Worm (Caenorhabditis elegans): ENCODE results near the gene C49H3.4.

C49H3.4 gene

DNA sequence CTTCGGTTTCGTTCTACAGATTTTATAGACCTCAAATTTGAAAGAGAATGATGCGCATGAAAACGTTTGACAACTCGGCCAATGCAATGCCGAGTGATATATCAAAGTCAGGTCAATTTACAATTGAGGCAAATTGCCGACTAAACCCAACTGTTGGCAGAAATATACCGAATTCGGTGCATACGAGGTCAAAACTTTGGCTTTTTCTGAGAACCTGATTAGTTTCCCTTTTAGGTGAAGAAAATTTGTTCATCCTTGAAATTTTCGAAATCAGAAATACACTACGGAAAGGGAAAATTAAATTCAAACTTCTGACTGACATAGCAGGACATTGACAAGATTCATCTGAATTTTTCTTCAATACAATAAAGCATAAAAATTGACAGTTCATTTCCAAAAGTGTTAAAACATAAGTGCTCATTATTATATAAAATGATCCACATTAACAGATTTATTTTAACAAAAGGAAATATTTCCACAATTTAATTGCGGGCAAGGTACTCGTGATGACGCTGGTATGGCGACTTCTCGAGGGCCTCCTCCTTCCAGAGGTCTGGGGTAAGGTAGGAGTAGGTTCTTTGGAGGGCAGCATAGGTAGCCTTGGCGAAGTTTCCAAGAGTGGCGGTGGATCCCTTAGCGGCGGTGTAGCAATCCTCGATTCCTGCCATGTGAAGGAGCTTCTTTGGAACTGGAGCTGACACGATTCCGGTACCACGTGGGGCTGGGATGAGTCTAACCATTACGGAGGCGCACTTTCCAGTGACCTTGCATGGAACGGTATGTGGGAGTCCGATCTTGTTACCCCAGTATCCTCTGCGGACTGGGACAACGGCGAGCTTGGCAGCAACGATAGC lies 10.1 kb downstream of the C49H3.4 start (continued):
- no peak for TF ChIP-seq sptf-2 (GFP tag; optimal IDR thresholded peaks at IDR 0.05)
- peak; percentile 57; the same call in 1 of the 2 replicates for TF ChIP-seq attf-6 (GFP tag; IDR thresholded peaks at IDR 0.05)
- no peak for TF ChIP-seq cebp-1 (GFP tag; IDR thresholded peaks at IDR 0.05)
- TF ChIP-seq cebp-1 (tag; optimal IDR thresholded peaks at IDR 0.05): no peak
- no peak for TF ChIP-seq Y79H2A.3 (GFP tag; conservative IDR thresholded peaks at IDR 0.05)
- TF ChIP-seq ccch-3 (GFP tag; optimal IDR thresholded peaks at IDR 0.05): no peak
- TF ChIP-seq die-1 (tag; optimal IDR thresholded peaks at IDR 0.05): no peak
- TF ChIP-seq ceh-40 (GFP tag; IDR thresholded peaks at IDR 0.05): no peak
- peak; percentile 64 for TF ChIP-seq repo-1 (tag; optimal IDR thresholded peaks at IDR 0.05)
- TF ChIP-seq ama-1 (optimal IDR thresholded peaks at IDR 0.05): no peak
- TF ChIP-seq ama-1 (GFP tag; optimal IDR thresholded peaks at IDR 0.05): no peak
- no peak for TF ChIP-seq egrh-3 (GFP tag; IDR thresholded peaks at IDR 0.05)
- TF ChIP-seq ztf-3 (GFP tag; optimal IDR thresholded peaks at IDR 0.05): no peak
- TF ChIP-seq T26A5.8 (tag; optimal IDR thresholded peaks at IDR 0.05): no peak
- TF ChIP-seq F22D6.2 (tag; optimal IDR thresholded peaks at IDR 0.05): no peak
- TF ChIP-seq athp-1 (tag; optimal IDR thresholded peaks at IDR 0.05): no peak
- no peak for TF ChIP-seq somi-1 (GFP tag; optimal IDR thresholded peaks at IDR 0.05)
- TF ChIP-seq mxl-1 (tag; optimal IDR thresholded peaks at IDR 0.05): no peak
- TF ChIP-seq ceh-27 (GFP tag; optimal IDR thresholded peaks at IDR 0.05): no peak
- no peak for TF ChIP-seq C17E4.6 (GFP tag; IDR thresholded peaks at IDR 0.05)
- TF ChIP-seq tbp1 (GFP tag; optimal IDR thresholded peaks at IDR 0.05): peak; percentile 16
- no peak for TF ChIP-seq nfyb-1 (GFP tag; IDR thresholded peaks at IDR 0.05)
- TF ChIP-seq ets-4 (GFP tag; optimal IDR thresholded peaks at IDR 0.05): peak; percentile 12
- no peak for TF ChIP-seq mel-28 (tag; optimal IDR thresholded peaks at IDR 0.05; ENCODE audit: borderline replicate concordance)
- no peak for TF ChIP-seq nhr-90 (tag; optimal IDR thresholded peaks at IDR 0.05)
- peak; percentile 40 for TF ChIP-seq snpc-4 (GFP tag; optimal IDR thresholded peaks at IDR 0.05)
- peak in 2 of 4 experiments; percentile 32 to 43 for TF ChIP-seq snpc-4 (tag; optimal IDR thresholded peaks at IDR 0.05)
- no peak for TF ChIP-seq tbx-9 (tag; optimal IDR thresholded peaks at IDR 0.05; ENCODE audit: borderline replicate concordance)

DNA sequence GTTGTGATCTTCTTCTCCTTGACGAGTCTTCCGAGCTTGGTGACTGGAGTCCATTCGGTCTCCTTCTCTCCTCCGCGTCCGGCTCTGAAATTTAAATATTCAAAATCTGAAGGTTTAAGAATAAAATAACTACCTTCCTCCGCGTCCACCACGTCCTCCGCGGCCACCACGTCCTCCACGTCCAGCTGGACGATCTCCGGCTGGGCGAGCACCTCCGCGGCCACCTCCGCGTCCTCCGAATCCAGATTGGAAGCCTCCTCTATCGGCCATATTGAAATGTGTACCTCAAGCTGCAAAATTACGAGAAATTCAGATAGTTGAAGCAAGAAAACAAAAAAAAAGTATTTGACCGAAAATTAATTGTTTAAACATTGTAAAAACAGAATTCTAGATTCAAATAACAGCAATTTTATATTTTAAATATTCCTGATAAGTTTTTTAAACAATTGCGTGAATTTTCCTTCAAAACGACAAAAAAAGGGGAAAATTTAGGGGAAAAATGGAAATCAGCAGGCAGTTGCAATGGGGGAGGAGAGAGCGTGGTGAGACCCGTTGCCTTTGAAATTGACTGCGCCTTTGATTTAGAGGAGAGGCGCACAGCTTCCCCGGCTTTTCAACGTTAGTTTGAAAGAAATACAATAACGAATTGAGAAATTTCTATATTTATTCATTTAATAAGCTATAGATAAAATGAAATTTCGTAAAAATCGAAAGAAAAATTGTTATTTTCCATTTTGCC lies 11.2 kb downstream of the C49H3.4 start, which contains the start of gene rps-2:
Gene rps-2, minus strand, starts transcription at position 290 of the 739 bp plus-strand sequence.
- TF ChIP-seq F23B12.7 (tag; optimal IDR thresholded peaks at IDR 0.05; ENCODE audit: insufficient read depth) (peak; percentile 24), T07F8.4 (tag; optimal IDR thresholded peaks at IDR 0.05) (no peak), snpc-1.3 (tag; optimal IDR thresholded peaks at IDR 0.05; ENCODE audit: insufficient read depth) (peak; percentile 28), F33H1.4 (GFP tag; IDR thresholded peaks at IDR 0.05) (peak; percentile 75), snpc-3.4 (tag; optimal IDR thresholded peaks at IDR 0.05) (peak; percentile 19), egrh-3 (GFP tag; IDR thresholded peaks at IDR 0.05) (peak; percentile 81; the same call in 1 of the 2 replicates), ama-1 (optimal IDR thresholded peaks at IDR 0.05) (no peak), ama-1 (GFP tag; optimal IDR thresholded peaks at IDR 0.05) (no peak)

ce11 chrIV:7927218-7927617 lies 12.1 kb downstream of the C49H3.4 start, which contains the start of gene C49H3.12:
Gene C49H3.12 (minus strand): TSS chrIV:7927318.
- TF ChIP-seq rpc-1 (optimal IDR thresholded peaks at IDR 0.05) (no peak), rpc-1 (tag; optimal IDR thresholded peaks at IDR 0.05) (no peak), dpff-1 (tag; optimal IDR thresholded peaks at IDR 0.05) (no peak), egrh-3 (GFP tag; IDR thresholded peaks at IDR 0.05) (no peak), bed-1 (GFP tag; IDR thresholded peaks at IDR 0.05) (no peak), F55B11.4 (tag; optimal IDR thresholded peaks at IDR 0.05; ENCODE audit: borderline replicate concordance, insufficient read depth) (no peak), akir-1 (GFP tag; optimal IDR thresholded peaks at IDR 0.05) (no peak), F49E8.2 (tag; optimal IDR thresholded peaks at IDR 0.05; ENCODE audit: insufficient read depth) (no peak), pha-4 (tag; optimal IDR thresholded peaks at IDR 0.05) (no peak), F33H1.4 (GFP tag; IDR thresholded peaks at IDR 0.05) (no peak), tlf-1 (GFP tag; optimal IDR thresholded peaks at IDR 0.05) (no peak), ztf-6 (GFP tag; IDR thresholded peaks at IDR 0.05) (no peak)
